Fruit fly (Drosophila melanogaster) whole organism, embryonic: ENCODE results near the gene psh.

ENCODE experiments used
- B-H1 ChIP-seq: fragments of 200-800 bp; sonication (Bioruptor generic); IDR thresholded peaks from 3 replicates; pipeline ENCODE4 v1.3.6; 2022; ENCODE audit warnings: missing biosample characterization, missing genetic modification characterization
- CG11398 ChIP-seq: fragments of 200-800 bp; sonication (Bioruptor generic); optimal IDR thresholded peaks from 2 replicates; lab custom pipeline; 2016; ENCODE audit warnings: missing biosample characterization, missing genetic modification characterization
- CG11560 ChIP-seq: fragments of 200-800 bp; sonication (Bioruptor generic); IDR thresholded peaks from 3 replicates; pipeline ENCODE4 v1.3.6; 2022; ENCODE audit warnings: missing biosample characterization, missing genetic modification characterization
- CG13624 ChIP-seq: fragments of 200-800 bp; sonication (Bioruptor generic); optimal IDR thresholded peaks from 2 replicates; lab custom pipeline; 2016; ENCODE audit warnings: missing biosample characterization, missing genetic modification characterization
- CG14441 ChIP-seq: fragments of 200-800 bp; sonication (Bioruptor generic); IDR thresholded peaks from 2 replicates; pipeline ENCODE4 v1.3.6; 2022; ENCODE audit warnings: missing biosample characterization, missing genetic modification characterization
- CG15514 ChIP-seq: fragments of 200-800 bp; sonication (Bioruptor generic); optimal IDR thresholded peaks from 3 replicates; lab custom pipeline; 2017; ENCODE audit warnings: missing biosample characterization, missing genetic modification characterization, mild to moderate bottlenecking, moderate library complexity, missing genetic modification reagents
- CG15601 ChIP-seq: fragments of 200-800 bp; sonication (Bioruptor generic); optimal IDR thresholded peaks from 3 replicates; lab custom pipeline; 2019; ENCODE audit warnings: missing biosample characterization, mild to moderate bottlenecking, missing genetic modification characterization, moderate library complexity
- CG1602 ChIP-seq: fragments of 200-800 bp; sonication (Bioruptor generic); optimal IDR thresholded peaks from 3 replicates; lab custom pipeline; 2016; ENCODE audit warnings: missing biosample characterization, missing genetic modification characterization
- CG2116 ChIP-seq: fragments of 200-800 bp; sonication (Bioruptor generic); optimal IDR thresholded peaks from 3 replicates; lab custom pipeline; 2018; ENCODE audit warnings: missing biosample characterization, mild to moderate bottlenecking, missing genetic modification characterization
- CG2129 ChIP-seq: fragments of 200-800 bp; sonication (Bioruptor generic); IDR thresholded peaks from 2 replicates; pipeline ENCODE4 v1.3.6; 2022; ENCODE audit warnings: missing biosample characterization, missing genetic modification characterization; ENCODE audit not compliant: partially characterized antibody
- CG31224 ChIP-seq: fragments of 200-800 bp; sonication (Bioruptor generic); IDR thresholded peaks from 2 replicates; pipeline ENCODE4 v1.3.6; 2022; ENCODE audit warnings: missing biosample characterization, missing genetic modification characterization
- CG31365 ChIP-seq: fragments of 200-800 bp; sonication (Bioruptor generic); optimal IDR thresholded peaks from 2 replicates; lab custom pipeline; 2018; ENCODE audit warnings: missing biosample characterization, mild to moderate bottlenecking, missing genetic modification characterization
- CG3838 ChIP-seq: fragments of 200-800 bp; sonication (Bioruptor generic); optimal IDR thresholded peaks from 3 replicates; lab custom pipeline; 2016; ENCODE audit warnings: missing biosample characterization, missing genetic modification characterization
- CG4854 ChIP-seq: fragments of 200-800 bp; sonication (Bioruptor generic); optimal IDR thresholded peaks from 2 replicates; lab custom pipeline; 2016; ENCODE audit warnings: missing biosample characterization, missing genetic modification characterization, inconsistent platforms
- CG7372 ChIP-seq: fragments of 200-800 bp; sonication (Bioruptor generic); IDR thresholded peaks from 2 replicates; pipeline ENCODE4 v1.3.6; 2022; ENCODE audit warnings: missing biosample characterization, missing genetic modification characterization
- CG8281 ChIP-seq: fragments of 200-800 bp; sonication (Bioruptor generic); optimal IDR thresholded peaks from 2 replicates; lab custom pipeline; 2018; ENCODE audit warnings: missing biosample characterization, mild to moderate bottlenecking, missing genetic modification characterization, moderate library complexity
- CG9437 ChIP-seq: fragments of 200-800 bp; sonication (Bioruptor generic); optimal IDR thresholded peaks from 2 replicates; lab custom pipeline; 2018; ENCODE audit warnings: missing biosample characterization, mild to moderate bottlenecking, missing genetic modification characterization
- CG9727 ChIP-seq: fragments of 200-800 bp; sonication (Bioruptor generic); optimal IDR thresholded peaks from 3 replicates; lab custom pipeline; 2017; ENCODE audit warnings: missing biosample characterization, mild to moderate bottlenecking, missing genetic modification characterization
- CHES-1-like ChIP-seq: fragments of 200-800 bp; sonication (Bioruptor generic); optimal IDR thresholded peaks from 2 replicates; lab custom pipeline; 2016; ENCODE audit warnings: missing biosample characterization, missing genetic modification characterization
- CkIIα-i1 ChIP-seq: fragments of 200-800 bp; sonication (Bioruptor generic); IDR thresholded peaks from 2 replicates; pipeline ENCODE4 v1.3.6; 2022; ENCODE audit warnings: missing biosample characterization, missing genetic modification characterization
- CrebB ChIP-seq: fragments of 200-800 bp; sonication (Bioruptor generic); optimal IDR thresholded peaks from 3 replicates; lab custom pipeline; 2018; ENCODE audit warnings: missing biosample characterization, mild to moderate bottlenecking, missing genetic modification characterization
- D ChIP-seq, 2 experiments: fragments of 200-800 bp in 1 of 2; fragments of >200 bp in 1 of 2; sonication (Bioruptor generic) in 1 of 2; optimal IDR thresholded peaks; 2 replicates in 1 of 2; 3 replicates in 1 of 2; lab custom pipeline; 2017; ENCODE audit warnings: mild to moderate bottlenecking in 1 of 2, missing biosample characterization in 1 of 2, missing genetic modification characterization in 1 of 2, missing genetic modification reagents in 1 of 2
- D19B ChIP-seq: fragments of 200-800 bp; sonication (Bioruptor generic); optimal IDR thresholded peaks from 2 replicates; lab custom pipeline; 2017; ENCODE audit warnings: missing biosample characterization, mild to moderate bottlenecking, missing genetic modification characterization
- Dref ChIP-seq: fragments of 200-800 bp; sonication (Bioruptor generic); IDR thresholded peaks from 2 replicates; pipeline ENCODE4 v1.3.6; 2022; ENCODE audit warnings: missing biosample characterization, missing genetic modification characterization
- Kr ChIP-seq: fragments of 200-800 bp; sonication (Bioruptor generic); optimal IDR thresholded peaks from 2 replicates; lab custom pipeline; 2017; ENCODE audit warnings: missing biosample characterization, mild to moderate bottlenecking, missing genetic modification characterization
- NC2β ChIP-seq: fragments of 200-800 bp; sonication (Bioruptor generic); optimal IDR thresholded peaks from 2 replicates; lab custom pipeline; 2016; ENCODE audit warnings: missing biosample characterization, missing genetic modification characterization
- NK7.1 ChIP-seq: fragments of 200-800 bp; sonication (Bioruptor generic); optimal IDR thresholded peaks from 3 replicates; lab custom pipeline; 2016; ENCODE audit warnings: missing biosample characterization, missing genetic modification characterization
- Rfx ChIP-seq: fragments of 200-800 bp; sonication (Bioruptor generic); IDR thresholded peaks from 2 replicates; pipeline ENCODE4 v1.3.6; 2022; ENCODE audit warnings: missing biosample characterization, missing genetic modification characterization
- Trl ChIP-seq, 3 experiments: fragments of >200 bp in 2 of 3; fragments of 200-800 bp in 1 of 3; sonication (Bioruptor generic) in 1 of 3; optimal IDR thresholded peaks; 2 replicates in 1 of 3; 3 replicates in 2 of 3; lab custom pipeline; 2016 to 2017; ENCODE audit warnings: missing biosample characterization in 1 of 3, missing genetic modification characterization in 1 of 3
- abd-A ChIP-seq: fragments of 200-800 bp; sonication (Bioruptor generic); optimal IDR thresholded peaks from 3 replicates; lab custom pipeline; 2019; ENCODE audit warnings: missing biosample characterization, mild to moderate bottlenecking, missing genetic modification characterization, moderate library complexity
- amos ChIP-seq: fragments of 200-800 bp; sonication (Bioruptor generic); IDR thresholded peaks from 2 replicates; pipeline ENCODE4 v1.3.6; 2022; ENCODE audit warnings: missing biosample characterization, missing genetic modification characterization; ENCODE audit not compliant: partially characterized antibody
- chinmo ChIP-seq: fragments of 200-800 bp; sonication (Bioruptor generic); IDR thresholded peaks from 4 replicates; pipeline ENCODE4 v1.3.6; 2022; ENCODE audit warnings: missing biosample characterization, missing genetic modification characterization; ENCODE audit not compliant: partially characterized antibody
- ems ChIP-seq: fragments of 200-800 bp; sonication (Bioruptor generic); optimal IDR thresholded peaks from 3 replicates; lab custom pipeline; 2016; ENCODE audit warnings: missing biosample characterization, missing genetic modification characterization
- eve ChIP-seq, 2 experiments: fragments of >200 bp; optimal IDR thresholded peaks; 2 replicates each; lab custom pipeline; 2017; ENCODE audit warnings: missing biosample characterization in 2 of 2, missing genetic modification characterization in 2 of 2
- exex ChIP-seq: fragments of 200-800 bp; sonication (Bioruptor generic); optimal IDR thresholded peaks from 4 replicates; lab custom pipeline; 2018; ENCODE audit warnings: missing biosample characterization, mild to moderate bottlenecking, missing genetic modification characterization, moderate library complexity
- gcm ChIP-seq: fragments of 200-800 bp; sonication (Bioruptor generic); optimal IDR thresholded peaks from 2 replicates; lab custom pipeline; 2019; ENCODE audit warnings: missing biosample characterization, mild to moderate bottlenecking, missing genetic modification characterization, moderate library complexity
- ham ChIP-seq: fragments of 200-800 bp; sonication (Bioruptor generic); IDR thresholded peaks from 2 replicates; pipeline ENCODE4 v1.3.6; 2022; ENCODE audit warnings: missing biosample characterization, missing genetic modification characterization
- hb ChIP-seq: fragments of 200-800 bp; sonication (Bioruptor generic); IDR thresholded peaks from 3 replicates; pipeline ENCODE4 v1.3.6; 2022; ENCODE audit warnings: missing biosample characterization, missing genetic modification characterization; ENCODE audit not compliant: partially characterized antibody
- mld ChIP-seq: fragments of 200-800 bp; sonication (Bioruptor generic); IDR thresholded peaks from 3 replicates; pipeline ENCODE4 v1.3.6; 2022; ENCODE audit warnings: missing biosample characterization, missing genetic modification characterization; ENCODE audit not compliant: partially characterized antibody
- nerfin-2 ChIP-seq: fragments of 200-800 bp; sonication (Bioruptor generic); IDR thresholded peaks from 2 replicates; pipeline ENCODE4 v1.3.6; 2022; ENCODE audit warnings: missing biosample characterization, missing genetic modification characterization; ENCODE audit not compliant: partially characterized antibody
- nmo ChIP-seq: fragments of 200-800 bp; sonication (Bioruptor generic); optimal IDR thresholded peaks from 2 replicates; lab custom pipeline; 2018; ENCODE audit warnings: missing biosample characterization, mild to moderate bottlenecking, missing genetic modification characterization, moderate library complexity
- p53 ChIP-seq: fragments of 200-800 bp; sonication (Bioruptor generic); optimal IDR thresholded peaks from 2 replicates; lab custom pipeline; 2016; ENCODE audit warnings: missing biosample characterization, missing genetic modification characterization
- repo ChIP-seq: fragments of 200-800 bp; sonication (Bioruptor generic); optimal IDR thresholded peaks from 2 replicates; lab custom pipeline; 2016; ENCODE audit warnings: missing biosample characterization, missing genetic modification characterization
- slbo ChIP-seq: fragments of 200-800 bp; sonication (Bioruptor generic); IDR thresholded peaks from 2 replicates; pipeline ENCODE4 v1.3.6; 2022; ENCODE audit warnings: missing biosample characterization, missing genetic modification characterization
- sna ChIP-seq: fragments of 200-800 bp; sonication (Bioruptor generic); IDR thresholded peaks from 2 replicates; pipeline ENCODE4 v1.3.6; 2022; ENCODE audit warnings: missing biosample characterization, missing genetic modification characterization; ENCODE audit not compliant: partially characterized antibody
- ttk ChIP-seq: fragments of 200-800 bp; sonication (Bioruptor generic); IDR thresholded peaks from 2 replicates; pipeline ENCODE4 v2.1.2; 2022; ENCODE audit warnings: missing biosample characterization, missing genetic modification characterization
- tx ChIP-seq: fragments of 200-800 bp; sonication (Bioruptor generic); optimal IDR thresholded peaks from 2 replicates; lab custom pipeline; 2016; ENCODE audit warnings: missing biosample characterization, missing genetic modification characterization
- zen ChIP-seq: fragments of 200-800 bp; sonication (Bioruptor generic); optimal IDR thresholded peaks from 3 replicates; lab custom pipeline; 2018; ENCODE audit warnings: missing biosample characterization, mild to moderate bottlenecking, missing genetic modification characterization, moderate library complexity
- zf30C ChIP-seq: fragments of 200-800 bp; sonication (Bioruptor generic); optimal IDR thresholded peaks from 3 replicates; lab custom pipeline; 2018; ENCODE audit warnings: missing biosample characterization, mild to moderate bottlenecking, missing genetic modification characterization

Gene psh

DNA sequence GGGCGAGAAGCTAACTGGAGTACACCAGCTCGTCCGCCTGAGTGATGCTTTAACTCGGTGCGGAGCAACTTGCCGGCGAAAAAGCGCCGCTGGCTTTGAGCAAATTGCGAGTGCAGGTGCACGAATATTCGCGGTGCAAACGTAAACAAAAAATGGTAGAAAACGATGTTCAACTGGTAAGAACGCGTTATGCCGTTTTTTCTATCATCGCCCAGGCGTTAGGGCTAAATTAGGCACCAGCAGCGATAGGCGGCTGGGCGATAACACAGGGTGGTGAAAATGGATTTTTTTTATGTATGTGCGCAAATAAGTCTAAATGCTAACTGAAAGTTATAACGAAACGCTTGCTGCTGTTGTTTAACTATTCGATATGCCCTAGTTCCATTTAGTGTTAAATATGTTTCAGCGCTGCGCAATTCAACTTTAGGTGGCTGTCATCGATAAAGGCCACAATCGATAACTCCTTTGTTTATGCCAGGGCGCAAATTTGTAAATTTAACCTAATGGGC is 13.0 kb upstream of the psh start, which contains the start of the genes Pgant7 and Xrcc2 (continued):
- TF ChIP-seq CkIIα-i1 (no peak), ttk (GFP tag; lab: Robert Waterston, UW) (no peak), Dref (GFP tag; lab: Robert Waterston, UW) (peak; percentile 71), CrebB (no peak), CG2116 (GFP tag; lab: Kevin White, UChicago) (peak; percentile 79), ems (GFP tag; lab: Kevin White, UChicago) (no peak), ham (no peak), gcm (GFP tag; lab: Kevin White, UChicago) (no peak), CG15514 (GFP tag; lab: Kevin White, UChicago) (peak; percentile 57), hb (peak; percentile 75; the same call in 2 of the 3 replicates), NC2β (GFP tag; lab: Kevin White, UChicago) (no peak), tx (GFP tag; lab: Kevin White, UChicago) (no peak), CG31365 (tag; lab: Kevin White, UChicago) (no peak), chinmo (GFP tag; lab: Robert Waterston, UW) (0 out of 4 replicates have a peak, but pooled peaks have one; percentile 62), CG4854 (GFP tag; lab: Kevin White, UChicago) (no peak), Rfx (GFP tag; lab: Robert Waterston, UW) (no peak), CG11398 (GFP tag; lab: Kevin White, UChicago) (no peak), CG8281 (no peak), eve (GFP tag; optimal IDR thresholded peaks at IDR 0.05; lab: Kevin White, UChicago) (no peak), B-H1 (GFP tag; lab: Robert Waterston, UW) (no peak), abd-A (tag; lab: Kevin White, UChicago) (no peak), CG13624 (peak; percentile 34), zf30C (GFP tag; lab: Kevin White, UChicago) (no peak), nerfin-2 (GFP tag; lab: Robert Waterston, UW) (peak; percentile 82), exex (tag; lab: Kevin White, UChicago) (no peak), zen (no peak), NK7.1 (GFP tag; lab: Kevin White, UChicago) (no peak), slbo (GFP tag; lab: Robert Waterston, UW) (no peak), CG2129 (peak; percentile 34; the same call in 1 of the 2 replicates), mld (GFP tag; lab: Robert Waterston, UW) (peak; percentile 48; the same call in 1 of the 3 replicates), CG9727 (GFP tag; lab: Kevin White, UChicago) (no peak), Trl (optimal IDR thresholded peaks at IDR 0.05; lab: Kevin White, UChicago) (no peak), Trl (GFP tag; optimal IDR thresholded peaks at IDR 0.05; lab: Kevin White, UChicago) (no peak), sna (GFP tag; lab: Robert Waterston, UW) (peak; percentile 76), CG14441 (GFP tag; lab: Robert Waterston, UW) (no peak), CG15601 (peak; percentile 46), D (optimal IDR thresholded peaks at IDR 0.05; lab: Kevin White, UChicago) (peak; percentile 77), D (GFP tag; optimal IDR thresholded peaks at IDR 0.05; lab: Kevin White, UChicago) (no peak), CG11560 (tag; lab: Robert Waterston, UW) (no peak), CG7372 (GFP tag; lab: Robert Waterston, UW) (no peak), repo (GFP tag; lab: Kevin White, UChicago) (no peak), CHES-1-like (GFP tag; lab: Kevin White, UChicago) (peak; percentile 42), nmo (GFP tag; lab: Kevin White, UChicago) (peak; percentile 10), CG9437 (GFP tag; lab: Kevin White, UChicago) (no peak), Kr (no peak), amos (GFP tag; lab: Robert Waterston, UW) (peak; percentile 77), D19B (GFP tag; lab: Kevin White, UChicago) (no peak), p53 (GFP tag; lab: Kevin White, UChicago) (no peak), CG1602 (GFP tag; lab: Kevin White, UChicago) (no peak), CG3838 (GFP tag; lab: Kevin White, UChicago) (no peak), CG31224 (GFP tag; lab: Robert Waterston, UW) (no peak)
